Worm (Caenorhabditis elegans) whole organism, late embryonic: Measurements from ENCODE around the gene F26D11.12.

Source experiments
- ahr-1 ChIP-seq: sonication (generic microtip); optimal IDR thresholded peaks from 2 replicates; lab custom pipeline; 2016; ENCODE audit warnings: missing genetic modification characterization, missing compliant biosample characterization
- ama-1 ChIP-seq: fragments of 150-350 bp; optimal IDR thresholded peaks from 2 replicates; lab custom pipeline; 2014
- ceh-18 ChIP-seq: sonication (generic microtip); optimal IDR thresholded peaks from 2 replicates; lab custom pipeline; 2016; ENCODE audit warnings: missing genetic modification characterization, missing compliant biosample characterization
- ceh-22 ChIP-seq: sonication (generic microtip); optimal IDR thresholded peaks from 2 replicates; lab custom pipeline; 2017; ENCODE audit warnings: missing biosample characterization, missing genetic modification characterization
- ceh-30 ChIP-seq: fragments of 150-350 bp; optimal IDR thresholded peaks from 2 replicates; lab custom pipeline; 2014; ENCODE audit warnings: missing biosample characterization, missing genetic modification characterization
- hlh-13 ChIP-seq: fragments of 200-800 bp; sonication (Bioruptor generic); optimal IDR thresholded peaks from 2 replicates; lab custom pipeline; 2018; ENCODE audit warnings: mild to moderate bottlenecking, missing genetic modification characterization, missing compliant biosample characterization
- hlh-15 ChIP-seq: sonication (generic microtip); optimal IDR thresholded peaks from 2 replicates; lab custom pipeline; 2016; ENCODE audit warnings: missing genetic modification characterization, missing compliant biosample characterization
- hlh-30 ChIP-seq: sonication (generic microtip); optimal IDR thresholded peaks from 2 replicates; lab custom pipeline; 2017; ENCODE audit warnings: antibody characterized with exemption, missing genetic modification characterization, missing compliant biosample characterization; ENCODE audit not compliant: insufficient read depth
- nfya-1 ChIP-seq: sonication (generic microtip); optimal IDR thresholded peaks from 2 replicates; lab custom pipeline; 2017; ENCODE audit warnings: missing genetic modification characterization, mild to moderate bottlenecking, missing compliant biosample characterization, antibody characterized with exemption, moderate library complexity
- pat-9 ChIP-seq: fragments of 200-800 bp; sonication (Bioruptor generic); optimal IDR thresholded peaks from 2 replicates; lab custom pipeline; 2018; ENCODE audit warnings: mild to moderate bottlenecking, missing genetic modification characterization, moderate library complexity, missing compliant biosample characterization
- pha-4 ChIP-seq: fragments of 150-350 bp; optimal IDR thresholded peaks from 2 replicates; lab custom pipeline; 2018; ENCODE audit warnings: missing biosample characterization, missing genetic modification reagents, missing genetic modification characterization
- pqm-1 ChIP-seq: sonication (generic microtip); optimal IDR thresholded peaks from 2 replicates; lab custom pipeline; 2016; ENCODE audit warnings: missing genetic modification characterization, missing compliant biosample characterization
- tbx-2 ChIP-seq: sonication (generic microtip); optimal IDR thresholded peaks from 2 replicates; lab custom pipeline; 2016; ENCODE audit warnings: missing genetic modification characterization, missing compliant biosample characterization
- unc-3 ChIP-seq, 2 experiments: fragments of 200-800 bp in 1 of 2; sonication (Bioruptor generic) in 1 of 2; sonication (generic microtip) in 1 of 2; conservative IDR thresholded peaks in 1 of 2; optimal IDR thresholded peaks in 1 of 2; 2 replicates each; pipeline versions ENCODE4 v1.3.6 to Lab custom; 2016 to 2022; ENCODE audit warnings: missing compliant biosample characterization in 2 of 2, missing genetic modification characterization in 2 of 2, missing genetic modification reagents in 1 of 2

DNA sequence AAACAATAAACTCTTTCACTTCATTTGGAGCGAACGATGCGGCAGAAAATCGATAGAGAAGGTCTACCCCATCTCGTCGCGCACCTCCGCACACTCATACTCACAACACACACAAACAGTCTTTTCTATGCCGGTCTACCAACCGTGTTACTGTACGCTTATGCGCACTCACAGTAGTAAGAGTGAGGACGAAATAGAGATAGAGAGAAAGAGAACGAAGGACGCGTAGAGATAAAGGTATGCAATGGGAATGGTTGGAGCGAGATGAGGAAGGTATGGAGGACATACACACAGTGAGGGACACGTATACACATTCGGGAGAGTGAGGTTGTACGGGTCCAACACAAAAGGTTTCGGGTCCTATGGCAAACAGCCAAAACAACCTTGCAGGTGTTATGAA, 23.7 kb upstream of the F26D11.12 start:
- TF ChIP-seq ahr-1 (tag; lab: Kevin White, UChicago) (no peak), pat-9 (no peak), hlh-15 (no peak), tbx-2 (tag; lab: Kevin White, UChicago) (peak; percentile 37), ceh-22 (no peak), ama-1 (no peak), ceh-18 (tag; lab: Kevin White, UChicago) (peak; percentile 11), pha-4 (tag; lab: Kevin White, UChicago) (no peak), hlh-30 (tag; lab: Kevin White, UChicago) (no peak), hlh-13 (GFP tag; lab: Kevin White, UChicago) (no peak), pqm-1 (tag; lab: Kevin White, UChicago) (no peak), nfya-1 (tag; lab: Kevin White, UChicago) (peak; percentile 48), ceh-30 (no peak), unc-3 (GFP tag; conservative IDR thresholded peaks at IDR 0.05; lab: Robert Waterston, UW) (no peak), unc-3 (tag; optimal IDR thresholded peaks at IDR 0.05; lab: Kevin White, UChicago) (no peak)
